Worm (Caenorhabditis elegans) whole organism, mixed stage, embryonic: ENCODE results near the gene R10F2.6.

ENCODE experiments used
- nhr-28 ChIP-seq: fragments of 150-350 bp; optimal IDR thresholded peaks from 2 replicates; lab custom pipeline; 2014; ENCODE audit warnings: missing biosample characterization, missing genetic modification characterization
- nhr-76 ChIP-seq: sonication (generic microtip); optimal IDR thresholded peaks from 2 replicates; lab custom pipeline; 2017; ENCODE audit warnings: missing biosample characterization, missing genetic modification characterization
- pha-4 ChIP-seq: fragments of 150-350 bp; optimal IDR thresholded peaks from 2 replicates; lab custom pipeline; 2018; ENCODE audit warnings: missing biosample characterization, missing genetic modification reagents, missing genetic modification characterization
- unc-39 ChIP-seq: fragments of 150-350 bp; optimal IDR thresholded peaks from 2 replicates; lab custom pipeline; 2014; ENCODE audit warnings: missing biosample characterization, missing genetic modification characterization
- unc-62 ChIP-seq: fragments of 150-350 bp; optimal IDR thresholded peaks from 2 replicates; lab custom pipeline; 2014; ENCODE audit warnings: missing biosample characterization, missing genetic modification reagents, missing genetic modification characterization
- zip-8 ChIP-seq: fragments of 150-350 bp; optimal IDR thresholded peaks from 2 replicates; lab custom pipeline; 2014; ENCODE audit warnings: missing biosample characterization, missing genetic modification characterization

- TF ChIP-seq nhr-76 (tag; lab: Kevin White, UChicago) (no peak), unc-62 (GFP tag; lab: Kevin White, UChicago) (no peak), zip-8 (no peak), nhr-28 (tag; lab: Kevin White, UChicago) (no peak), unc-39 (tag; lab: Kevin White, UChicago) (no peak), pha-4 (tag; lab: Kevin White, UChicago) (no peak)
Observed at ce11 chrIII:2918655-2919054, 25.2 kb downstream of the R10F2.6 start.
